Worm (Caenorhabditis elegans) whole organism, mixed stage, embryonic: ENCODE results near the gene rpb-11.
"Not testable (repeated sequence)": the region's sequence is repeated elsewhere in the genome, so short reads cannot be mapped to it uniquely, and the experiment has no call there.

Experiments used
- M03D4.4 ChIP-seq: sonication (generic microtip); optimal IDR thresholded peaks from 2 replicates; lab custom pipeline; 2017; ENCODE audit warnings: mild to moderate bottlenecking, missing genetic modification characterization, missing compliant biosample characterization
- bed-3 ChIP-seq: fragments of 200-800 bp; sonication (Bioruptor generic); optimal IDR thresholded peaks from 3 replicates; lab custom pipeline; 2018; ENCODE audit warnings: mild to moderate bottlenecking, missing genetic modification characterization, moderate library complexity, missing compliant biosample characterization
- blmp-1 ChIP-seq: fragments of 150-350 bp; optimal IDR thresholded peaks from 2 replicates; lab custom pipeline; 2014; ENCODE audit warnings: missing biosample characterization, missing genetic modification characterization
- ceh-39 ChIP-seq: fragments of 150-350 bp; optimal IDR thresholded peaks from 2 replicates; lab custom pipeline; 2014; ENCODE audit warnings: missing biosample characterization, missing genetic modification characterization
- ceh-43 ChIP-seq: fragments of 200-800 bp; sonication (Bioruptor generic); optimal IDR thresholded peaks from 2 replicates; lab custom pipeline; 2018; ENCODE audit warnings: mild to moderate bottlenecking, missing genetic modification characterization, moderate library complexity, missing compliant biosample characterization
- ceh-83 ChIP-seq: fragments of 200-800 bp; sonication (Bioruptor generic); optimal IDR thresholded peaks from 2 replicates; lab custom pipeline; 2018; ENCODE audit warnings: mild to moderate bottlenecking, missing genetic modification characterization, missing compliant biosample characterization
- ces-1 ChIP-seq: fragments of 150-350 bp; optimal IDR thresholded peaks from 2 replicates; lab custom pipeline; 2014; ENCODE audit warnings: missing biosample characterization, missing genetic modification reagents, missing genetic modification characterization
- cnd-1 ChIP-seq: fragments of 200-800 bp; sonication (Bioruptor generic); optimal IDR thresholded peaks from 2 replicates; lab custom pipeline; 2018; ENCODE audit warnings: mild to moderate bottlenecking, missing genetic modification characterization, missing compliant biosample characterization
- drap-1 ChIP-seq: fragments of 200-800 bp; sonication (Bioruptor generic); optimal IDR thresholded peaks from 3 replicates; lab custom pipeline; 2018; ENCODE audit warnings: mild to moderate bottlenecking, missing genetic modification characterization, missing compliant biosample characterization
- elt-1 ChIP-seq: sonication (generic microtip); optimal IDR thresholded peaks from 2 replicates; lab custom pipeline; 2017; ENCODE audit warnings: missing genetic modification characterization, mild to moderate bottlenecking, missing compliant biosample characterization, antibody characterized with exemption, moderate library complexity, borderline replicate concordance; ENCODE audit not compliant: insufficient read depth
- elt-3 ChIP-seq: fragments of 150-350 bp; optimal IDR thresholded peaks from 2 replicates; lab custom pipeline; 2014; ENCODE audit warnings: missing biosample characterization, missing genetic modification characterization
- flh-1 ChIP-seq: fragments of 200-800 bp; sonication (Bioruptor generic); optimal IDR thresholded peaks from 2 replicates; lab custom pipeline; 2018; ENCODE audit warnings: mild to moderate bottlenecking, missing genetic modification characterization, moderate library complexity, missing compliant biosample characterization
- ham-2 ChIP-seq: fragments of 200-800 bp; sonication (Bioruptor generic); optimal IDR thresholded peaks from 2 replicates; lab custom pipeline; 2018; ENCODE audit warnings: mild to moderate bottlenecking, missing genetic modification characterization, missing compliant biosample characterization
- hlh-1 ChIP-seq: fragments of 150-350 bp; optimal IDR thresholded peaks from 2 replicates; lab custom pipeline; 2014; ENCODE audit warnings: missing biosample characterization, missing genetic modification reagents, missing genetic modification characterization
- lin-13 ChIP-seq: fragments of 150-350 bp; optimal IDR thresholded peaks from 2 replicates; lab custom pipeline; 2014; ENCODE audit warnings: missing biosample characterization, missing genetic modification characterization
- lin-32 ChIP-seq: fragments of 200-800 bp; sonication (Bioruptor generic); optimal IDR thresholded peaks from 2 replicates; lab custom pipeline; 2018; ENCODE audit warnings: mild to moderate bottlenecking, missing genetic modification characterization, missing compliant biosample characterization
- lsy-2 ChIP-seq: fragments of 150-350 bp; optimal IDR thresholded peaks from 2 replicates; lab custom pipeline; 2014; ENCODE audit warnings: missing biosample characterization, missing genetic modification characterization
- mab-5 ChIP-seq: fragments of 150-350 bp; optimal IDR thresholded peaks from 2 replicates; lab custom pipeline; 2014; ENCODE audit warnings: missing biosample characterization, missing genetic modification characterization
- mep-1 ChIP-seq: fragments of 150-350 bp; optimal IDR thresholded peaks from 2 replicates; lab custom pipeline; 2017; ENCODE audit warnings: missing biosample characterization, missing genetic modification reagents, missing genetic modification characterization, inconsistent platforms
- mls-2 ChIP-seq: sonication (generic microtip); optimal IDR thresholded peaks from 2 replicates; lab custom pipeline; 2016; ENCODE audit warnings: mild to moderate bottlenecking, missing genetic modification characterization, moderate library complexity, missing compliant biosample characterization
- nhr-12 ChIP-seq: fragments of 150-350 bp; optimal IDR thresholded peaks from 2 replicates; lab custom pipeline; 2014; ENCODE audit warnings: missing biosample characterization, missing genetic modification characterization
- nhr-2 ChIP-seq: fragments of 150-350 bp; optimal IDR thresholded peaks from 2 replicates; lab custom pipeline; 2014; ENCODE audit warnings: missing biosample characterization, missing genetic modification characterization
- nhr-237 ChIP-seq: fragments of 150-350 bp; optimal IDR thresholded peaks from 2 replicates; lab custom pipeline; 2014; ENCODE audit warnings: missing biosample characterization, missing genetic modification characterization
- nhr-28 ChIP-seq: fragments of 150-350 bp; optimal IDR thresholded peaks from 2 replicates; lab custom pipeline; 2014; ENCODE audit warnings: missing biosample characterization, missing genetic modification characterization
- nhr-76 ChIP-seq: sonication (generic microtip); optimal IDR thresholded peaks from 2 replicates; lab custom pipeline; 2017; ENCODE audit warnings: missing biosample characterization, missing genetic modification characterization
- pha-4 ChIP-seq: fragments of 150-350 bp; optimal IDR thresholded peaks from 2 replicates; lab custom pipeline; 2018; ENCODE audit warnings: missing biosample characterization, missing genetic modification reagents, missing genetic modification characterization
- sem-2 ChIP-seq: fragments of 200-800 bp; sonication (Bioruptor generic); optimal IDR thresholded peaks from 2 replicates; lab custom pipeline; 2018; ENCODE audit warnings: mild to moderate bottlenecking, missing genetic modification characterization, missing compliant biosample characterization
- snpc-4 ChIP-seq: fragments of 150-350 bp; optimal IDR thresholded peaks from 2 replicates; lab custom pipeline; 2014; ENCODE audit warnings: missing biosample characterization, missing genetic modification characterization
- sptf-1 ChIP-seq: sonication (generic microtip); optimal IDR thresholded peaks from 2 replicates; lab custom pipeline; 2017; ENCODE audit warnings: mild to moderate bottlenecking, missing genetic modification characterization, moderate library complexity, missing compliant biosample characterization
- tbx-8 ChIP-seq: fragments of 200-800 bp; sonication (Bioruptor generic); optimal IDR thresholded peaks from 2 replicates; lab custom pipeline; 2018; ENCODE audit warnings: mild to moderate bottlenecking, missing genetic modification characterization, moderate library complexity, missing compliant biosample characterization
- unc-120 ChIP-seq: sonication (generic microtip); optimal IDR thresholded peaks from 2 replicates; lab custom pipeline; 2017; ENCODE audit warnings: missing genetic modification characterization, missing compliant biosample characterization; ENCODE audit not compliant: poor library complexity, severe bottlenecking
- unc-39 ChIP-seq: fragments of 150-350 bp; optimal IDR thresholded peaks from 2 replicates; lab custom pipeline; 2014; ENCODE audit warnings: missing biosample characterization, missing genetic modification characterization
- unc-62 ChIP-seq: fragments of 150-350 bp; optimal IDR thresholded peaks from 2 replicates; lab custom pipeline; 2014; ENCODE audit warnings: missing biosample characterization, missing genetic modification reagents, missing genetic modification characterization
- zip-8 ChIP-seq: fragments of 150-350 bp; optimal IDR thresholded peaks from 2 replicates; lab custom pipeline; 2014; ENCODE audit warnings: missing biosample characterization, missing genetic modification characterization
- ztf-11 ChIP-seq: fragments of 150-350 bp; optimal IDR thresholded peaks from 2 replicates; lab custom pipeline; 2014; ENCODE audit warnings: missing biosample characterization, missing genetic modification characterization

rpb-11 gene

DNA sequence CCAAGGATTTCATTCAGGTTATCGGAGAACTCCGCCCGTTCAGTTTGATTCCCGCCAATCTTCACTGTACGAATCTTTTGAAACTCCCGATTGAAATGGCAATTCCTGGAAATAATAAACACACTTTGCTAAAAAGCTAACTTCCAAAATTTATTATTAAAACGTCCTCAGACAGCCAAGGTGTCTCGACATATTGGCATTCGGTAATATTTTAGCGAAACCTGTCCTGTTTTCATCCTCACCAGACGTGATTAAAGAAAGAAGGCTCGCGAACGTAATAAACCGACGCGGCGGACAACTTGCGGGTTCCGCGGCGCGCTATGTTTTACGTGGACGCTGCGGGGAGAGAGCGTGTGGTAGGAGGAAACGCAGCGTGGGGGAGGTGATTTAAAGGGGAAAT lies 41.7 kb upstream of the rpb-11 start:
- TF ChIP-seq elt-1 (tag; lab: Kevin White, UChicago) = no peak
- no peak for TF ChIP-seq flh-1 (GFP tag; lab: Kevin White, UChicago)
- TF ChIP-seq nhr-12 (tag; lab: Kevin White, UChicago) = no peak
- TF ChIP-seq zip-8 (tag; lab: Kevin White, UChicago) = no peak
- peak; percentile 26 for TF ChIP-seq drap-1 (GFP tag; lab: Kevin White, UChicago)
- no peak for TF ChIP-seq elt-3 (tag; lab: Kevin White, UChicago)
- no peak for TF ChIP-seq tbx-8 (GFP tag; lab: Kevin White, UChicago)
- no peak for TF ChIP-seq ham-2
- TF ChIP-seq mep-1 (tag; lab: Kevin White, UChicago) = peak; percentile 58
- no peak for TF ChIP-seq nhr-237 (tag; lab: Kevin White, UChicago)
- no peak for TF ChIP-seq snpc-4
- no peak for TF ChIP-seq nhr-2
- TF ChIP-seq mls-2 (tag; lab: Kevin White, UChicago) = no peak
- TF ChIP-seq nhr-28 (tag; lab: Kevin White, UChicago) = no peak
- no peak for TF ChIP-seq ceh-39 (tag; lab: Kevin White, UChicago)
- no peak for TF ChIP-seq ztf-11 (tag; lab: Kevin White, UChicago)
- peak; percentile 63 for TF ChIP-seq ceh-83 (GFP tag; lab: Kevin White, UChicago)
- no peak for TF ChIP-seq sem-2
- no peak for TF ChIP-seq bed-3
- TF ChIP-seq M03D4.4 (tag; lab: Kevin White, UChicago) = no peak
- TF ChIP-seq lsy-2 (tag; lab: Kevin White, UChicago) = no peak
- no peak for TF ChIP-seq blmp-1 (tag; lab: Kevin White, UChicago)
- TF ChIP-seq hlh-1 = no peak
- no peak for TF ChIP-seq unc-39 (tag; lab: Kevin White, UChicago)
- TF ChIP-seq nhr-76 (tag; lab: Kevin White, UChicago) = no peak
- TF ChIP-seq sptf-1 (tag; lab: Kevin White, UChicago) = peak; percentile 59
- no peak for TF ChIP-seq unc-120 (tag; lab: Kevin White, UChicago)
- no peak for TF ChIP-seq unc-62
- TF ChIP-seq pha-4 (tag; lab: Kevin White, UChicago) = no peak
- peak; percentile 34 for TF ChIP-seq cnd-1 (tag; lab: Kevin White, UChicago)
- no peak for TF ChIP-seq ceh-43 (GFP tag; lab: Kevin White, UChicago)
- TF ChIP-seq mab-5 = no peak
- TF ChIP-seq lin-13 (tag; lab: Kevin White, UChicago) = peak; percentile 39
- TF ChIP-seq lin-32 (GFP tag; lab: Kevin White, UChicago) = no peak
- no peak for TF ChIP-seq ces-1 (GFP tag; lab: Kevin White, UChicago)

DNA sequence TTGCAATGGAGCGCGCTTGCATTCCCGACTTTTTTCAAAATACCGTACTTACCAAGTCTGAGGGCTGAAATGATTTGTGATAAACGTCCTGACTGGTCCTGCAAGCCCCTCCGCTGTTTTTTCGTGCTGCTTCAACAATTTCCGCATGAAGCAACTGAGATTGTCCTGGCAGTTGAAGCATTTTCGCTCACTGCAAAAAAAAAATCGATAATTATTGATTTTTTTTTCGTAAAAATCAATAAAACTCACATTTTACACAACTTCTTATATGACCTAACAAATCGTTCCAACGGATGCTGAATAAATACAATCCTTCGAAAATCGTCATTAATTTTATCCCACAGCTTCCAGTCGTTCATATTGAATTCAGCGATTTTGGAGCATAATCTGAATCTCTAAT lies 41.0 kb upstream of the rpb-11 start:
- TF ChIP-seq lsy-2 (tag; lab: Kevin White, UChicago) = no peak

DNA sequence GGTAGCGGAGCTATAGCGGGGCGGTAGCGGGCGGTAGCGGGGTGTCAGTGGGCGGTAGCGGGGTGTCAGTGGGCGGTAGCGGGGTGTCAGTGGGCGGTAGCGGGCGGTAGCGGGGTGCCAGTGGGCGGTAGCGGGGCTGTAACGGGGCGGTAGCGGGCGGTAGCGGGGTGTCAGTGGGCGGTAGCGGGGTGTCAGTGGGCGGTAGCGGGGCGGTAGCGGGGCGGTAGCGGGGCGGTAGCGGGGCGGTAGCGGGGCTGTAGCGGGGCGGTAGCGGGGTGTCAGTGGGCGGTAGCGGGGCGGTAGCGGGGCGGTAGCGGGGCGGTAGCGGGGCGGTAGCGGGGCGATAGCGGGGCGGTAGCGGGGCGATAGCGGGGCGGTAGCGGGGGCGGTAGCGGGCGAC lies 40.3 kb upstream of the rpb-11 start:
- TF ChIP-seq sptf-1 (tag; lab: Kevin White, UChicago) = peak; percentile 60
- peak; percentile 10 for TF ChIP-seq drap-1 (GFP tag; lab: Kevin White, UChicago)
- TF ChIP-seq M03D4.4 (tag; lab: Kevin White, UChicago) = peak; percentile 16
- TF ChIP-seq mls-2 (tag; lab: Kevin White, UChicago) = peak; percentile 42

DNA sequence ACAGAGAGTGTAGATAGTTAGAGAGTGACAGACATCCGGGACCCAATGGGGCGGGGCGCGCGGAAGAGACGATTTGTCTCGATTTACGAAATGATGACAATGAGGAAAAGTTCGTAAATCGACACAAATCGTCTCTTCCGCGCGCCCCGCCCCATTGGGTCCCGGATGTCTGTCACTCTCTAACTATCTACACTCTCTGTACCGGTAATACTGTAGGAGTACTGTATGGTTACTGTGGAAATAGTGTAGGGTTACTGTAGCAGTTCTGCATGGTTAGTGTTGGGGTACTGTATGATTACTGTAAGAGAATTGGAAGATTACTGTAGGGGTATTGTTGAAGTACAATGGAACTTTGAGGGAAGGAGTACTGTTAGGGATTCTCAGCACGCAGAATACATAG lies 38.7 kb upstream of the rpb-11 start, which contains the start of gene F01D5.10:
Gene F01D5.10 (minus strand): TSS at position 101 of the 400 bp plus-strand sequence.
- not testable (repeated sequence) for TF ChIP-seq bed-3; ceh-39 (tag; lab: Kevin White, UChicago); pha-4 (tag; lab: Kevin White, UChicago)
